Fruit fly (Drosophila melanogaster) whole organism, prepupa: ENCODE data around the gene Kul.

Source experiments
- CG10669 ChIP-seq: fragments of 200-800 bp; sonication (Bioruptor generic); optimal IDR thresholded peaks from 3 replicates; lab custom pipeline; 2018; ENCODE audit warnings: missing biosample characterization, mild to moderate bottlenecking, missing genetic modification characterization, moderate library complexity
- CG11294 ChIP-seq: fragments of 200-800 bp; sonication (Bioruptor generic); IDR thresholded peaks from 2 replicates; pipeline ENCODE4 v1.3.6; 2022; ENCODE audit warnings: missing biosample characterization, missing genetic modification characterization
- CG11902 ChIP-seq: fragments of 200-800 bp; sonication (Bioruptor generic); optimal IDR thresholded peaks from 3 replicates; lab custom pipeline; 2016; ENCODE audit warnings: missing biosample characterization, missing genetic modification characterization
- CG1621 ChIP-seq: fragments of 200-800 bp; sonication (Bioruptor generic); optimal IDR thresholded peaks from 3 replicates; lab custom pipeline; 2018; ENCODE audit warnings: missing biosample characterization, mild to moderate bottlenecking, missing genetic modification characterization
- CG3032 ChIP-seq: fragments of 200-800 bp; optimal IDR thresholded peaks from 2 replicates; lab custom pipeline; 2019; ENCODE audit warnings: missing biosample characterization, mild to moderate bottlenecking, missing genetic modification characterization, moderate library complexity
- CG31627 ChIP-seq: fragments of 200-800 bp; sonication (Bioruptor generic); optimal IDR thresholded peaks from 3 replicates; lab custom pipeline; 2016; ENCODE audit warnings: missing biosample characterization, missing genetic modification characterization
- CG32006 ChIP-seq: fragments of 200-800 bp; sonication (Bioruptor generic); optimal IDR thresholded peaks from 3 replicates; lab custom pipeline; 2017; ENCODE audit warnings: missing biosample characterization, mild to moderate bottlenecking, missing genetic modification characterization
- CG34406 ChIP-seq: fragments of 200-800 bp; sonication (Bioruptor generic); optimal IDR thresholded peaks from 3 replicates; lab custom pipeline; 2016; ENCODE audit warnings: missing biosample characterization, missing genetic modification characterization
- CG3919 ChIP-seq: fragments of 200-800 bp; sonication (Bioruptor generic); optimal IDR thresholded peaks from 3 replicates; lab custom pipeline; 2016; ENCODE audit warnings: missing biosample characterization, missing genetic modification characterization
- CG6163 ChIP-seq: fragments of 200-800 bp; sonication (Bioruptor generic); IDR thresholded peaks from 3 replicates; pipeline ENCODE4 v1.3.6; 2022; ENCODE audit warnings: missing biosample characterization, missing genetic modification characterization
- CG6792 ChIP-seq: fragments of 200-800 bp; sonication (Bioruptor generic); optimal IDR thresholded peaks from 3 replicates; lab custom pipeline; 2016; ENCODE audit warnings: missing biosample characterization, missing genetic modification characterization
- CG6808 ChIP-seq: fragments of 200-800 bp; sonication (Bioruptor generic); optimal IDR thresholded peaks from 3 replicates; lab custom pipeline; 2017; ENCODE audit warnings: missing biosample characterization, missing genetic modification characterization, mild to moderate bottlenecking, moderate library complexity, missing genetic modification reagents
- CG8119 ChIP-seq: fragments of 200-800 bp; sonication (Bioruptor generic); IDR thresholded peaks from 3 replicates; pipeline ENCODE4 v1.3.6; 2022; ENCODE audit warnings: missing biosample characterization, missing genetic modification characterization
- Eip75B ChIP-seq: fragments of 200-800 bp; sonication (Bioruptor generic); optimal IDR thresholded peaks from 3 replicates; lab custom pipeline; 2016; ENCODE audit warnings: missing biosample characterization, missing genetic modification characterization
- Eip78C ChIP-seq: fragments of 200-800 bp; sonication (Bioruptor generic); peaks from one replicate; lab custom pipeline; 2016; ENCODE audit warnings: missing biosample characterization, missing genetic modification characterization
- Ets21C ChIP-seq: fragments of 200-800 bp; sonication (Bioruptor generic); optimal IDR thresholded peaks from 3 replicates; lab custom pipeline; 2016; ENCODE audit warnings: missing biosample characterization, missing genetic modification characterization
- Ets96B ChIP-seq: fragments of 200-800 bp; optimal IDR thresholded peaks from 2 replicates; lab custom pipeline; 2019; ENCODE audit warnings: missing biosample characterization, mild to moderate bottlenecking, missing genetic modification characterization, moderate library complexity
- Gug ChIP-seq: fragments of 200-800 bp; sonication (Bioruptor generic); IDR thresholded peaks from 2 replicates; pipeline ENCODE4 v1.3.6; 2022; ENCODE audit warnings: missing biosample characterization, missing genetic modification characterization
- Lpt ChIP-seq: fragments of 200-800 bp; sonication (Bioruptor generic); optimal IDR thresholded peaks from 3 replicates; lab custom pipeline; 2016; ENCODE audit warnings: missing biosample characterization, missing genetic modification characterization
- Met ChIP-seq: fragments of 200-800 bp; sonication (Bioruptor generic); optimal IDR thresholded peaks from 3 replicates; lab custom pipeline; 2016; ENCODE audit warnings: missing biosample characterization, missing genetic modification characterization
- OdsH ChIP-seq: fragments of 200-800 bp; sonication (Bioruptor generic); optimal IDR thresholded peaks from 3 replicates; lab custom pipeline; 2016; ENCODE audit warnings: missing biosample characterization, missing genetic modification characterization
- Smox ChIP-seq: fragments of 200-800 bp; sonication (Bioruptor generic); optimal IDR thresholded peaks from 3 replicates; lab custom pipeline; 2016; ENCODE audit warnings: missing biosample characterization, missing genetic modification characterization
- Sox15 ChIP-seq: fragments of 200-800 bp; sonication (Bioruptor generic); optimal IDR thresholded peaks from 3 replicates; lab custom pipeline; 2016; ENCODE audit warnings: missing biosample characterization, missing genetic modification characterization
- achi ChIP-seq: fragments of 200-800 bp; sonication (Bioruptor generic); optimal IDR thresholded peaks from 3 replicates; lab custom pipeline; 2016; ENCODE audit warnings: missing biosample characterization, missing genetic modification characterization
- acj6 ChIP-seq: fragments of 200-800 bp; sonication (Bioruptor generic); optimal IDR thresholded peaks from 3 replicates; lab custom pipeline; 2016; ENCODE audit warnings: missing biosample characterization, missing genetic modification characterization
- cyc ChIP-seq: fragments of 200-800 bp; sonication (Bioruptor generic); optimal IDR thresholded peaks from 3 replicates; lab custom pipeline; 2016; ENCODE audit warnings: missing biosample characterization, missing genetic modification characterization
- dac ChIP-seq: fragments of 200-800 bp; sonication (Bioruptor generic); optimal IDR thresholded peaks from 2 replicates; lab custom pipeline; 2017; ENCODE audit warnings: missing biosample characterization, mild to moderate bottlenecking, missing genetic modification characterization
- dsx ChIP-seq: fragments of 200-800 bp; optimal IDR thresholded peaks from 3 replicates; lab custom pipeline; 2019; ENCODE audit warnings: missing biosample characterization, mild to moderate bottlenecking, missing genetic modification characterization, moderate library complexity; ENCODE audit not compliant: poor library complexity, severe bottlenecking
- esn ChIP-seq: fragments of 200-800 bp; sonication (Bioruptor generic); optimal IDR thresholded peaks from 2 replicates; lab custom pipeline; 2016; ENCODE audit warnings: missing biosample characterization, mild to moderate bottlenecking, missing genetic modification characterization, moderate library complexity
- fd59A ChIP-seq: fragments of 200-800 bp; sonication (Bioruptor generic); optimal IDR thresholded peaks from 2 replicates; lab custom pipeline; 2017; ENCODE audit warnings: missing biosample characterization, mild to moderate bottlenecking, missing genetic modification characterization, missing genetic modification reagents
- fd85E ChIP-seq: fragments of 200-800 bp; sonication (Bioruptor generic); optimal IDR thresholded peaks from 3 replicates; lab custom pipeline; 2016; ENCODE audit warnings: missing biosample characterization, missing genetic modification characterization
- lz ChIP-seq: fragments of 200-800 bp; sonication (Bioruptor generic); optimal IDR thresholded peaks from 3 replicates; lab custom pipeline; 2016; ENCODE audit warnings: missing biosample characterization, missing genetic modification characterization
- net ChIP-seq: fragments of 200-800 bp; sonication (Bioruptor generic); optimal IDR thresholded peaks from 3 replicates; lab custom pipeline; 2016; ENCODE audit warnings: missing biosample characterization, missing genetic modification characterization
- svp ChIP-seq: fragments of 200-800 bp; sonication (Bioruptor generic); peaks from one replicate; lab custom pipeline; 2016; ENCODE audit warnings: missing biosample characterization, missing genetic modification characterization
- topi ChIP-seq: fragments of 200-800 bp; sonication (Bioruptor generic); optimal IDR thresholded peaks from 3 replicates; lab custom pipeline; 2016; ENCODE audit warnings: missing biosample characterization, missing genetic modification characterization
- vri ChIP-seq: fragments of 200-800 bp; sonication (Bioruptor generic); optimal IDR thresholded peaks from 3 replicates; lab custom pipeline; 2016; ENCODE audit warnings: missing biosample characterization, mild to moderate bottlenecking, missing genetic modification characterization

Kul gene

dm6 chr3R:29782367-29782766 is 56.7 kb downstream of the Kul start (continued):
- TF ChIP-seq esn (GFP tag; lab: Kevin White, UChicago) = peak; percentile 34
- TF ChIP-seq net (GFP tag; lab: Kevin White, UChicago) = peak; percentile 48
- TF ChIP-seq fd59A (GFP tag; lab: Kevin White, UChicago) = no peak
- TF ChIP-seq svp (GFP tag; lab: Kevin White, UChicago) = peak; percentile 69
- peak; percentile 0 for TF ChIP-seq Met (GFP tag; lab: Kevin White, UChicago)
- TF ChIP-seq CG3919 (GFP tag; lab: Kevin White, UChicago) = peak; percentile 25
- peak; percentile 46; the same call in 1 of the 3 replicates for TF ChIP-seq CG8119
- TF ChIP-seq dsx (GFP tag; lab: Kevin White, UChicago) = peak; percentile 54
- no peak for TF ChIP-seq CG3032 (tag; lab: Kevin White, UChicago)
- no peak for TF ChIP-seq fd85E (GFP tag; lab: Kevin White, UChicago)
- no peak for TF ChIP-seq Smox (GFP tag; lab: Kevin White, UChicago)
- TF ChIP-seq Ets21C = no peak
- no peak for TF ChIP-seq Gug
- peak; percentile 14 for TF ChIP-seq CG10669 (GFP tag; lab: Kevin White, UChicago)
- TF ChIP-seq CG6163 (GFP tag; lab: Robert Waterston, UW) = peak; percentile 65; the same call in 2 of the 3 replicates
- no peak for TF ChIP-seq lz (GFP tag; lab: Kevin White, UChicago)
- TF ChIP-seq acj6 (GFP tag; lab: Kevin White, UChicago) = no peak
- TF ChIP-seq OdsH (GFP tag; lab: Kevin White, UChicago) = no peak
- no peak for TF ChIP-seq CG32006 (GFP tag; lab: Kevin White, UChicago)
- no peak for TF ChIP-seq CG6792
- peak; percentile 47 for TF ChIP-seq vri (GFP tag; lab: Kevin White, UChicago)
- no peak for TF ChIP-seq CG11902 (GFP tag; lab: Kevin White, UChicago)
- TF ChIP-seq Eip75B = peak; percentile 28
- TF ChIP-seq CG31627 (GFP tag; lab: Kevin White, UChicago) = no peak
- TF ChIP-seq Eip78C (GFP tag; lab: Kevin White, UChicago) = peak; percentile 83
- no peak for TF ChIP-seq achi (GFP tag; lab: Kevin White, UChicago)
- no peak for TF ChIP-seq CG1621 (tag; lab: Kevin White, UChicago)
- peak; percentile 26 for TF ChIP-seq topi (GFP tag; lab: Kevin White, UChicago)
- peak; percentile 25 for TF ChIP-seq Lpt (GFP tag; lab: Kevin White, UChicago)
- TF ChIP-seq dac (GFP tag; lab: Kevin White, UChicago) = no peak
- no peak for TF ChIP-seq Sox15 (GFP tag; lab: Kevin White, UChicago)
- TF ChIP-seq Ets96B = peak; percentile 2
- TF ChIP-seq CG34406 (GFP tag; lab: Kevin White, UChicago) = no peak
- no peak for TF ChIP-seq CG11294 (GFP tag; lab: Robert Waterston, UW)
- peak; percentile 45 for TF ChIP-seq CG6808 (GFP tag; lab: Kevin White, UChicago)

dm6 chr3R:29783210-29783609 is 57.6 kb downstream of the Kul start:
- TF ChIP-seq svp (GFP tag; lab: Kevin White, UChicago) (peak; percentile 53), cyc (GFP tag; lab: Kevin White, UChicago) (no peak), CG6808 (GFP tag; lab: Kevin White, UChicago) (no peak)
